Fruit fly (Drosophila melanogaster) whole organism, embryonic: ENCODE measurements around the gene Cyp303a1.

Source experiments
- Blimp-1 ChIP-seq: fragments of 200-800 bp; sonication (Bioruptor generic); optimal IDR thresholded peaks from 3 replicates; lab custom pipeline; 2018; ENCODE audit warnings: missing biosample characterization, missing genetic modification characterization, mild to moderate bottlenecking, moderate library complexity, missing genetic modification reagents
- CG10267 ChIP-seq: fragments of 200-800 bp; sonication (Bioruptor generic); optimal IDR thresholded peaks from 2 replicates; lab custom pipeline; 2018; ENCODE audit warnings: missing biosample characterization, mild to moderate bottlenecking, missing genetic modification characterization, moderate library complexity
- CG10565 ChIP-seq: fragments of 200-800 bp; sonication (Bioruptor generic); optimal IDR thresholded peaks from 3 replicates; lab custom pipeline; 2016; ENCODE audit warnings: missing biosample characterization, mild to moderate bottlenecking, missing genetic modification characterization
- CG10979 ChIP-seq: fragments of 200-800 bp; sonication (Bioruptor generic); optimal IDR thresholded peaks from 2 replicates; lab custom pipeline; 2018; ENCODE audit warnings: missing biosample characterization, mild to moderate bottlenecking, missing genetic modification characterization, moderate library complexity
- CG11695 ChIP-seq: fragments of 200-800 bp; sonication (Bioruptor generic); IDR thresholded peaks from 3 replicates; pipeline ENCODE4 v1.3.6; 2022; ENCODE audit warnings: missing biosample characterization, missing genetic modification characterization
- CG12391 ChIP-seq: fragments of 200-800 bp; sonication (Bioruptor generic); optimal IDR thresholded peaks from 3 replicates; lab custom pipeline; 2018; ENCODE audit warnings: missing biosample characterization, mild to moderate bottlenecking, missing genetic modification characterization, moderate library complexity
- CG14050 ChIP-seq: fragments of 200-800 bp; sonication (Bioruptor generic); IDR thresholded peaks from 3 replicates; pipeline ENCODE4 v1.3.6; 2022; ENCODE audit warnings: missing biosample characterization, missing genetic modification characterization
- CG15696 ChIP-seq: fragments of 200-800 bp; sonication (Bioruptor generic); optimal IDR thresholded peaks from 2 replicates; lab custom pipeline; 2019; ENCODE audit warnings: missing biosample characterization, mild to moderate bottlenecking, missing genetic modification characterization, moderate library complexity
- CG17361 ChIP-seq: fragments of 200-800 bp; sonication (Bioruptor generic); IDR thresholded peaks from 3 replicates; pipeline ENCODE4 v1.3.6; 2022; ENCODE audit warnings: missing biosample characterization, missing genetic modification characterization
- CG17612 ChIP-seq: fragments of 200-800 bp; sonication (Bioruptor generic); IDR thresholded peaks from 2 replicates; pipeline ENCODE4 v1.3.6; 2022; ENCODE audit warnings: missing biosample characterization, missing genetic modification characterization
- CG18262 ChIP-seq: fragments of 200-800 bp; optimal IDR thresholded peaks from 3 replicates; lab custom pipeline; 2019; ENCODE audit warnings: missing biosample characterization, mild to moderate bottlenecking, missing genetic modification characterization, moderate library complexity
- CG2712 ChIP-seq: fragments of 200-800 bp; optimal IDR thresholded peaks from 3 replicates; lab custom pipeline; 2019; ENCODE audit warnings: missing biosample characterization, mild to moderate bottlenecking, missing genetic modification characterization, moderate library complexity
- CG31224 ChIP-seq: fragments of 200-800 bp; sonication (Bioruptor generic); IDR thresholded peaks from 2 replicates; pipeline ENCODE4 v1.3.6; 2022; ENCODE audit warnings: missing biosample characterization, missing genetic modification characterization
- CG4360 ChIP-seq: fragments of 200-800 bp; sonication (Bioruptor generic); IDR thresholded peaks from 2 replicates; pipeline ENCODE4 v1.3.6; 2022; ENCODE audit warnings: missing biosample characterization, missing genetic modification characterization
- CG7556 ChIP-seq: fragments of 200-800 bp; sonication (Bioruptor generic); optimal IDR thresholded peaks from 2 replicates; lab custom pipeline; 2017; ENCODE audit warnings: missing biosample characterization, mild to moderate bottlenecking, missing genetic modification characterization
- CG7839 ChIP-seq: fragments of 200-800 bp; sonication (Bioruptor generic); optimal IDR thresholded peaks from 3 replicates; lab custom pipeline; 2018; ENCODE audit warnings: missing biosample characterization, mild to moderate bottlenecking, missing genetic modification characterization, moderate library complexity
- CG8924 ChIP-seq: fragments of 200-800 bp; optimal IDR thresholded peaks from 3 replicates; lab custom pipeline; 2019; ENCODE audit warnings: missing biosample characterization, mild to moderate bottlenecking, missing genetic modification characterization, moderate library complexity
- CoRest ChIP-seq: fragments of 200-800 bp; sonication (Bioruptor generic); optimal IDR thresholded peaks from 3 replicates; lab custom pipeline; 2018; ENCODE audit warnings: missing biosample characterization, mild to moderate bottlenecking, missing genetic modification characterization, moderate library complexity
- GATAe ChIP-seq: fragments of 200-800 bp; sonication (Bioruptor generic); conservative IDR thresholded peaks from 2 replicates; pipeline ENCODE4 v1.3.6; 2022; ENCODE audit warnings: missing biosample characterization, missing genetic modification characterization
- HHEX ChIP-seq: fragments of 200-800 bp; sonication (Bioruptor generic); optimal IDR thresholded peaks from 3 replicates; lab custom pipeline; 2017; ENCODE audit warnings: missing biosample characterization, mild to moderate bottlenecking, missing genetic modification characterization, missing genetic modification reagents
- HLH4C ChIP-seq: fragments of 200-800 bp; sonication (Bioruptor generic); IDR thresholded peaks from 3 replicates; pipeline ENCODE4 v1.3.6; 2022; ENCODE audit warnings: missing biosample characterization, missing genetic modification characterization; ENCODE audit not compliant: partially characterized antibody
- HLHmδ ChIP-seq: fragments of 200-800 bp; sonication (Bioruptor generic); optimal IDR thresholded peaks from 2 replicates; lab custom pipeline; 2018; ENCODE audit warnings: missing biosample characterization, mild to moderate bottlenecking, missing genetic modification characterization, moderate library complexity
- Lpt ChIP-seq: fragments of >200 bp; optimal IDR thresholded peaks from 2 replicates; lab custom pipeline; 2018; ENCODE audit warnings: missing biosample characterization, missing genetic modification characterization
- Med ChIP-seq: fragments of 200-800 bp; sonication (Bioruptor generic); peaks from one replicate; lab custom pipeline; 2016; ENCODE audit warnings: missing biosample characterization, missing genetic modification characterization, mild to moderate bottlenecking, inconsistent platforms, moderate library complexity
- Myb ChIP-seq: fragments of 200-800 bp; sonication (Bioruptor generic); optimal IDR thresholded peaks from 2 replicates; lab custom pipeline; 2016; ENCODE audit warnings: missing biosample characterization, missing genetic modification characterization
- NC2α ChIP-seq: fragments of 200-800 bp; sonication (Bioruptor generic); optimal IDR thresholded peaks from 2 replicates; lab custom pipeline; 2016; ENCODE audit warnings: missing biosample characterization, missing genetic modification characterization
- NK7.1 ChIP-seq: fragments of 200-800 bp; sonication (Bioruptor generic); optimal IDR thresholded peaks from 3 replicates; lab custom pipeline; 2016; ENCODE audit warnings: missing biosample characterization, missing genetic modification characterization
- Nf-YB ChIP-seq: fragments of 200-800 bp; sonication (Bioruptor generic); optimal IDR thresholded peaks from 3 replicates; lab custom pipeline; 2019; ENCODE audit warnings: missing biosample characterization, mild to moderate bottlenecking, missing genetic modification characterization, moderate library complexity
- Trl ChIP-seq, 3 experiments: fragments of >200 bp in 2 of 3; fragments of 200-800 bp in 1 of 3; sonication (Bioruptor generic) in 1 of 3; optimal IDR thresholded peaks; 2 replicates in 1 of 3; 3 replicates in 2 of 3; lab custom pipeline; 2016 to 2017; ENCODE audit warnings: missing biosample characterization in 1 of 3, missing genetic modification characterization in 1 of 3
- Xrp1 ChIP-seq: fragments of 200-800 bp; sonication (Bioruptor generic); IDR thresholded peaks from 2 replicates; pipeline ENCODE4 v1.3.6; 2022; ENCODE audit warnings: missing biosample characterization, missing genetic modification characterization
- bsh ChIP-seq, 2 experiments: fragments of 200-800 bp; sonication (Bioruptor generic); optimal IDR thresholded peaks; 2 replicates each; lab custom pipeline; 2017 to 2018; ENCODE audit warnings: mild to moderate bottlenecking in 2 of 2, missing biosample characterization in 2 of 2, missing genetic modification characterization in 2 of 2, moderate library complexity in 1 of 2
- crc ChIP-seq: fragments of 200-800 bp; sonication (Bioruptor generic); optimal IDR thresholded peaks from 2 replicates; lab custom pipeline; 2016; ENCODE audit warnings: missing biosample characterization, missing genetic modification characterization
- crol ChIP-seq: fragments of 200-800 bp; sonication (Bioruptor generic); IDR thresholded peaks from 2 replicates; pipeline ENCODE4 v1.3.6; 2022; ENCODE audit warnings: missing biosample characterization, missing genetic modification characterization
- dmrt11E ChIP-seq: fragments of 200-800 bp; sonication (Bioruptor generic); optimal IDR thresholded peaks from 3 replicates; lab custom pipeline; 2018; ENCODE audit warnings: missing biosample characterization, mild to moderate bottlenecking, missing genetic modification characterization, moderate library complexity
- eve ChIP-seq, 2 experiments: fragments of >200 bp; optimal IDR thresholded peaks; 2 replicates each; lab custom pipeline; 2017; ENCODE audit warnings: missing biosample characterization in 2 of 2, missing genetic modification characterization in 2 of 2
- ind ChIP-seq: fragments of 200-800 bp; sonication (Bioruptor generic); optimal IDR thresholded peaks from 3 replicates; lab custom pipeline; 2016; ENCODE audit warnings: missing biosample characterization, missing genetic modification characterization
- kni ChIP-seq: fragments of 200-800 bp; sonication (Bioruptor generic); optimal IDR thresholded peaks from 3 replicates; lab custom pipeline; 2017; ENCODE audit warnings: mild to moderate bottlenecking, missing biosample characterization, missing genetic modification reagents, missing genetic modification characterization
- lola ChIP-seq, 3 experiments: fragments of >200 bp in 2 of 3; fragments of 200-800 bp in 1 of 3; sonication (Bioruptor generic) in 1 of 3; optimal IDR thresholded peaks; 2 replicates each; lab custom pipeline; 2017 to 2019; ENCODE audit warnings: missing biosample characterization in 3 of 3, missing genetic modification characterization in 3 of 3, mild to moderate bottlenecking in 1 of 3, moderate library complexity in 1 of 3
- lov ChIP-seq, 2 experiments: fragments of 200-800 bp in 1 of 2; fragments of >200 bp in 1 of 2; sonication (Bioruptor generic) in 1 of 2; IDR thresholded peaks in 1 of 2; optimal IDR thresholded peaks in 1 of 2; 2 replicates in 1 of 2; 3 replicates in 1 of 2; pipeline versions ENCODE4 v1.3.6 to Lab custom; 2017 to 2022; ENCODE audit warnings: missing biosample characterization in 1 of 2, missing genetic modification characterization in 1 of 2
- org-1 ChIP-seq: fragments of 200-800 bp; sonication (Bioruptor generic); optimal IDR thresholded peaks from 2 replicates; lab custom pipeline; 2017; ENCODE audit warnings: missing biosample characterization, missing genetic modification characterization
- rib ChIP-seq: fragments of 200-800 bp; sonication (Bioruptor generic); IDR thresholded peaks from 2 replicates; pipeline ENCODE4 v1.3.6; 2022; ENCODE audit warnings: missing biosample characterization, missing genetic modification characterization
- row ChIP-seq: fragments of 200-800 bp; sonication (Bioruptor generic); IDR thresholded peaks from 3 replicates; pipeline ENCODE4 v1.3.6; 2022; ENCODE audit warnings: missing biosample characterization, missing genetic modification characterization
- sd ChIP-seq: fragments of 200-800 bp; sonication (Bioruptor generic); optimal IDR thresholded peaks from 3 replicates; lab custom pipeline; 2018; ENCODE audit warnings: missing biosample characterization, mild to moderate bottlenecking, missing genetic modification characterization, moderate library complexity
- sens ChIP-seq: fragments of 200-800 bp; sonication (Bioruptor generic); peaks from one replicate; lab custom pipeline; 2016; ENCODE audit warnings: missing biosample characterization, missing genetic modification characterization
- sqz ChIP-seq: fragments of 200-800 bp; sonication (Bioruptor generic); optimal IDR thresholded peaks from 3 replicates; lab custom pipeline; 2018; ENCODE audit warnings: missing biosample characterization, mild to moderate bottlenecking, missing genetic modification characterization
- tio ChIP-seq: fragments of 200-800 bp; sonication (Bioruptor generic); optimal IDR thresholded peaks from 2 replicates; lab custom pipeline; 2017; ENCODE audit warnings: missing biosample characterization, missing genetic modification characterization, inconsistent platforms
- vvl ChIP-seq: fragments of 200-800 bp; sonication (Bioruptor generic); IDR thresholded peaks from 2 replicates; pipeline ENCODE4 v1.3.6; 2022; ENCODE audit warnings: missing biosample characterization, missing genetic modification characterization
- z ChIP-seq: fragments of 200-800 bp; sonication (Bioruptor generic); IDR thresholded peaks from 3 replicates; pipeline ENCODE4 v1.3.6; 2022; ENCODE audit warnings: missing biosample characterization, missing genetic modification characterization

The Cyp303a1 gene

DNA sequence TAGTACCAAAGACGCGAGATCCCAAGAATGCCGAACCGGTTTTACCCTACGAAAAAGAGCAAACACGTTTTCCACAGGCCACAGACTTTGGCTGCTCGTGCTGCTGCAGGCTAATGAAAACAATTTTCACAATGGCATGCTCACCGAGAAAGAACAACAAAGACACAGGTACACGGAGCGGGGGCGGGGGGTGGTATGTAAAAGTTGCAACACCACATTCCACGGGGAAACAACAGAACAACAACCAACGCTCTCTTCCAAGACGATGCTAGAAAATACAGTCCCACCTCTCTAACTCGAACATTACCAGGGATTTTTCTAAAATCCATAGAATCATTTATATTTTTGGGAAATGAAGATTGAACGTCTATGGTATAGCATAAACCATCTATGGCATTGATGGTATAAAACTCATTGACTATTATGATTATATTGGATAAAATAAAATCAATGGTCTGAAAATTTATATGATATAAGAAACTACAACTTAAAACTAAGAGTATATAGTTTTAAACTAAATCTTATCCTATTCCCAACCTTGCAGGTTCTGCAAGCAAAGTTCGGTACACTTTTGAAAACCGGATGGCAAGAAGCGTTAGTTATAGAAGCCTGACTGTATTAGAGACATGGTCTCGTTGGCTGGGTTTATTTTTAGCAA, 12.4 kb upstream of the Cyp303a1 start (continued):
- TF ChIP-seq ind (GFP tag; lab: Kevin White, UChicago) = no peak
- peak; percentile 23 to 34 for TF ChIP-seq bsh (GFP tag; optimal IDR thresholded peaks at IDR 0.05; lab: Kevin White, UChicago)
- TF ChIP-seq Med = peak; percentile 46
- no peak for TF ChIP-seq org-1 (GFP tag; lab: Kevin White, UChicago)
- TF ChIP-seq CG15696 = peak; percentile 8
- peak; percentile 39 for TF ChIP-seq CG18262 (tag; lab: Kevin White, UChicago)
- no peak for TF ChIP-seq CG11695 (GFP tag; lab: Robert Waterston, UW)
- TF ChIP-seq CG31224 (GFP tag; lab: Robert Waterston, UW) = no peak
- peak; percentile 36 for TF ChIP-seq CoRest (tag; lab: Kevin White, UChicago)
- TF ChIP-seq CG8924 = peak; percentile 15
- TF ChIP-seq row (GFP tag; lab: Robert Waterston, UW) = 0 out of 3 replicates have a peak, but pooled peaks have one; percentile 20
- peak in 1 of 2 experiments; percentile 49 for TF ChIP-seq eve (GFP tag; optimal IDR thresholded peaks at IDR 0.05; lab: Kevin White, UChicago)
- TF ChIP-seq CG4360 (GFP tag; lab: Robert Waterston, UW) = peak; percentile 65
- peak; percentile 7 for TF ChIP-seq CG12391 (tag; lab: Kevin White, UChicago)
- no peak for TF ChIP-seq CG14050 (GFP tag; lab: Robert Waterston, UW)
- TF ChIP-seq Myb (GFP tag; lab: Kevin White, UChicago) = no peak
- TF ChIP-seq GATAe (GFP tag; lab: Robert Waterston, UW) = no peak
- TF ChIP-seq Lpt = peak; percentile 89
- TF ChIP-seq NK7.1 (GFP tag; lab: Kevin White, UChicago) = no peak
- TF ChIP-seq dmrt11E = peak; percentile 52
- peak; percentile 28 to 30 for TF ChIP-seq Trl (optimal IDR thresholded peaks at IDR 0.05; lab: Kevin White, UChicago)
- TF ChIP-seq Trl (GFP tag; optimal IDR thresholded peaks at IDR 0.05; lab: Kevin White, UChicago) = no peak
- TF ChIP-seq CG10979 (tag; lab: Kevin White, UChicago) = peak; percentile 11
- TF ChIP-seq CG7839 (tag; lab: Kevin White, UChicago) = peak; percentile 14
- TF ChIP-seq CG7556 = peak; percentile 13
- TF ChIP-seq HHEX (GFP tag; lab: Kevin White, UChicago) = no peak
- TF ChIP-seq NC2α = no peak
- TF ChIP-seq CG10267 (tag; lab: Kevin White, UChicago) = peak; percentile 8
- TF ChIP-seq CG10565 (GFP tag; lab: Kevin White, UChicago) = no peak
- no peak for TF ChIP-seq crc (GFP tag; lab: Kevin White, UChicago)
- peak; percentile 97 for TF ChIP-seq sd (tag; lab: Kevin White, UChicago)
- TF ChIP-seq HLHmδ (GFP tag; lab: Kevin White, UChicago) = peak; percentile 35
- peak; percentile 4 for TF ChIP-seq tio (GFP tag; lab: Kevin White, UChicago)
- TF ChIP-seq Blimp-1 (GFP tag; lab: Kevin White, UChicago) = peak; percentile 13
- peak; percentile 22; the same call in 1 of the 2 replicates for TF ChIP-seq vvl (GFP tag; lab: Robert Waterston, UW)
- TF ChIP-seq rib (GFP tag; lab: Robert Waterston, UW) = peak; percentile 14; the same call in 1 of the 2 replicates
- TF ChIP-seq lov (optimal IDR thresholded peaks at IDR 0.05; lab: Kevin White, UChicago) = no peak
- TF ChIP-seq lov (GFP tag; IDR thresholded peaks at IDR 0.05; lab: Robert Waterston, UW) = no peak
- peak; percentile 83 for TF ChIP-seq crol (GFP tag; lab: Robert Waterston, UW)
- TF ChIP-seq CG17612 (GFP tag; lab: Robert Waterston, UW) = no peak
- TF ChIP-seq CG17361 = 0 out of 3 replicates have a peak, but pooled peaks have one; percentile 26
- TF ChIP-seq sqz = no peak
- 0 out of 2 replicates have a peak, but pooled peaks have one; percentile 15 for TF ChIP-seq Xrp1 (GFP tag; lab: Robert Waterston, UW)
- TF ChIP-seq HLH4C (GFP tag; lab: Robert Waterston, UW) = no peak
- TF ChIP-seq sens (GFP tag; lab: Kevin White, UChicago) = peak; percentile 77
- peak in 1 of 3 experiments; percentile 52 for TF ChIP-seq lola (GFP tag; optimal IDR thresholded peaks at IDR 0.05; lab: Kevin White, UChicago)
- peak; percentile 19 for TF ChIP-seq kni (GFP tag; lab: Kevin White, UChicago)
- TF ChIP-seq CG2712 = peak; percentile 29
- no peak for TF ChIP-seq Nf-YB (GFP tag; lab: Kevin White, UChicago)
- TF ChIP-seq z (GFP tag; lab: Robert Waterston, UW) = peak; percentile 14; the same call in 1 of the 3 replicates
